Worm (Caenorhabditis elegans): ENCODE measurements around the gene pigc-1.

pigc-1 gene

ce11 chrIV:9303994-9304393 is 39.0 kb downstream of the pigc-1 start, which contains the start of gene F49C12.4 (continued):
- TF ChIP-seq lsl-1 (GFP tag; optimal IDR thresholded peaks at IDR 0.05) (no peak), lag-1 (GFP tag; IDR thresholded peaks at IDR 0.05) (no peak), cebp-2 (GFP tag; IDR thresholded peaks at IDR 0.05) (no peak)

ce11 chrIV:9300127-9300526 is 42.8 kb downstream of the pigc-1 start, which contains the start of gene F49C12.3:
F49C12.3 (plus strand) TSS chrIV:9300427.
- TF ChIP-seq F10E7.11 (tag; optimal IDR thresholded peaks at IDR 0.05) (no peak), ceh-58 (GFP tag; IDR thresholded peaks at IDR 0.05) (no peak), ama-1 (optimal IDR thresholded peaks at IDR 0.05) (no peak), ama-1 (GFP tag; optimal IDR thresholded peaks at IDR 0.05) (no peak), ceh-91 (GFP tag; IDR thresholded peaks at IDR 0.05) (no peak), lin-35 (GFP tag; optimal IDR thresholded peaks at IDR 0.05) (no peak), Y56A3A.18 (GFP tag; IDR thresholded peaks at IDR 0.05) (no peak), attf-3 (GFP tag; conservative IDR thresholded peaks at IDR 0.05) (no peak), nfya-2 (GFP tag; IDR thresholded peaks at IDR 0.05) (no peak), lin-40 (tag; optimal IDR thresholded peaks at IDR 0.05) (no peak), ceh-100 (GFP tag; IDR thresholded peaks at IDR 0.05) (no peak), Y67H2A.10 (GFP tag; conservative IDR thresholded peaks at IDR 0.05) (no peak), tlf-1 (GFP tag; optimal IDR thresholded peaks at IDR 0.05) (no peak), madf-8 (GFP tag; conservative IDR thresholded peaks at IDR 0.05) (no peak), ztf-18 (tag; optimal IDR thresholded peaks at IDR 0.05) (no peak), rec-8 (tag; optimal IDR thresholded peaks at IDR 0.05) (no peak), B0336.3 (GFP tag; IDR thresholded peaks at IDR 0.05) (no peak), fkh-3 (tag; optimal IDR thresholded peaks at IDR 0.05) (no peak), ekl-4 (GFP tag; IDR thresholded peaks at IDR 0.05) (no peak), K11D2.4 (GFP tag; IDR thresholded peaks at IDR 0.05) (no peak)

- TF ChIP-seq attf-6 (GFP tag; IDR thresholded peaks at IDR 0.05) = no peak
- TF ChIP-seq F57C9.4 (tag; optimal IDR thresholded peaks at IDR 0.05) = no peak
- TF ChIP-seq F52B5.7 (tag; optimal IDR thresholded peaks at IDR 0.05) = no peak
- TF ChIP-seq Y95B8A.8 (GFP tag; IDR thresholded peaks at IDR 0.05) = no peak
- TF ChIP-seq B0035.1 (tag; optimal IDR thresholded peaks at IDR 0.05) = no peak
- TF ChIP-seq pha-4 (tag; optimal IDR thresholded peaks at IDR 0.05) = no peak
- no peak for TF ChIP-seq Y56A3A.18 (GFP tag; IDR thresholded peaks at IDR 0.05)
- no peak for TF ChIP-seq F49E8.2 (tag; optimal IDR thresholded peaks at IDR 0.05; ENCODE audit: insufficient read depth)
- no peak for TF ChIP-seq hlh-12 (tag; optimal IDR thresholded peaks at IDR 0.05)
- no peak for TF ChIP-seq F33H1.4 (GFP tag; IDR thresholded peaks at IDR 0.05)
- TF ChIP-seq egl-18 (GFP tag; IDR thresholded peaks at IDR 0.05) = no peak
- no peak for TF ChIP-seq F10E7.11 (tag; optimal IDR thresholded peaks at IDR 0.05)
- TF ChIP-seq lin-26 (GFP tag; IDR thresholded peaks at IDR 0.05) = no peak
- no peak for TF ChIP-seq sea-2 (GFP tag; IDR thresholded peaks at IDR 0.05)
- no peak for TF ChIP-seq lsl-1 (GFP tag; optimal IDR thresholded peaks at IDR 0.05)
- TF ChIP-seq repo-1 (tag; optimal IDR thresholded peaks at IDR 0.05) = no peak
- TF ChIP-seq zfh-2 (GFP tag; conservative IDR thresholded peaks at IDR 0.05) = no peak
- TF ChIP-seq hsf-1 (GFP tag; IDR thresholded peaks at IDR 0.05) = no peak
Observed at ce11 chrIV:9299145-9299544, 43.8 kb downstream of the pigc-1 start, which contains the start of gene F49C12.2. F49C12.2 (minus strand) TSS chrIV:9299245.
